Fruit fly (Drosophila melanogaster) whole organism, embryonic: ENCODE measurements around the gene CG34028.

Experiments
- ATbp ChIP-seq: fragments of 200-800 bp; sonication (Bioruptor generic); optimal IDR thresholded peaks from 2 replicates; lab custom pipeline; 2017; ENCODE audit warnings: missing biosample characterization, mild to moderate bottlenecking, missing genetic modification characterization, missing genetic modification reagents
- Abd-B ChIP-seq: fragments of 200-800 bp; sonication (Bioruptor generic); optimal IDR thresholded peaks from 2 replicates; lab custom pipeline; 2018; ENCODE audit warnings: missing biosample characterization, mild to moderate bottlenecking, missing genetic modification characterization, moderate library complexity
- Aef1 ChIP-seq: fragments of 200-800 bp; sonication (Bioruptor generic); IDR thresholded peaks from 3 replicates; pipeline ENCODE4 v1.3.6; 2022; ENCODE audit warnings: missing biosample characterization, missing genetic modification characterization
- CG13775 ChIP-seq: fragments of 200-800 bp; sonication (Bioruptor generic); optimal IDR thresholded peaks from 3 replicates; lab custom pipeline; 2017; ENCODE audit warnings: missing biosample characterization, mild to moderate bottlenecking, missing genetic modification characterization
- CG16815 ChIP-seq: fragments of 200-800 bp; sonication (Bioruptor generic); optimal IDR thresholded peaks from 3 replicates; lab custom pipeline; 2017; ENCODE audit warnings: missing biosample characterization, mild to moderate bottlenecking, missing genetic modification characterization
- CG1832 ChIP-seq: fragments of 200-800 bp; sonication (Bioruptor generic); optimal IDR thresholded peaks from 2 replicates; lab custom pipeline; 2017; ENCODE audit warnings: missing biosample characterization, mild to moderate bottlenecking, missing genetic modification characterization, inconsistent platforms
- CG18599 ChIP-seq: fragments of 200-800 bp; sonication (Bioruptor generic); optimal IDR thresholded peaks from 3 replicates; lab custom pipeline; 2017; ENCODE audit warnings: missing biosample characterization, missing genetic modification characterization, mild to moderate bottlenecking, moderate library complexity, missing genetic modification reagents
- CG30020 ChIP-seq: fragments of 200-800 bp; optimal IDR thresholded peaks from 2 replicates; lab custom pipeline; 2019; ENCODE audit warnings: missing biosample characterization, mild to moderate bottlenecking, missing genetic modification characterization, moderate library complexity
- CG33557 ChIP-seq: fragments of 200-800 bp; sonication (Bioruptor generic); optimal IDR thresholded peaks from 2 replicates; lab custom pipeline; 2019; ENCODE audit warnings: missing biosample characterization, mild to moderate bottlenecking, missing genetic modification characterization, moderate library complexity
- CG4360 ChIP-seq: fragments of 200-800 bp; sonication (Bioruptor generic); IDR thresholded peaks from 2 replicates; pipeline ENCODE4 v1.3.6; 2022; ENCODE audit warnings: missing biosample characterization, missing genetic modification characterization
- CG7271 ChIP-seq: fragments of 200-800 bp; sonication (Bioruptor generic); optimal IDR thresholded peaks from 2 replicates; lab custom pipeline; 2018; ENCODE audit warnings: missing biosample characterization, mild to moderate bottlenecking, missing genetic modification characterization, moderate library complexity
- CG8924 ChIP-seq: fragments of 200-800 bp; optimal IDR thresholded peaks from 3 replicates; lab custom pipeline; 2019; ENCODE audit warnings: missing biosample characterization, mild to moderate bottlenecking, missing genetic modification characterization, moderate library complexity
- Dbx ChIP-seq: fragments of 200-800 bp; sonication (Bioruptor generic); IDR thresholded peaks from 3 replicates; pipeline ENCODE4 v1.3.6; 2022; ENCODE audit warnings: missing biosample characterization, missing genetic modification characterization
- Drgx ChIP-seq: fragments of 200-800 bp; sonication (Bioruptor generic); IDR thresholded peaks from 2 replicates; pipeline ENCODE4 v1.3.6; 2022; ENCODE audit warnings: missing biosample characterization, missing genetic modification characterization
- H15 ChIP-seq: fragments of 200-800 bp; sonication (Bioruptor generic); IDR thresholded peaks from 3 replicates; pipeline ENCODE4 v1.3.6; 2022; ENCODE audit warnings: missing biosample characterization, missing genetic modification characterization
- HLH3B ChIP-seq: fragments of 200-800 bp; sonication (Bioruptor generic); IDR thresholded peaks from 2 replicates; pipeline ENCODE4 v1.3.6; 2022; ENCODE audit warnings: missing biosample characterization, missing genetic modification characterization
- HLH54F ChIP-seq: fragments of 200-800 bp; sonication (Bioruptor generic); optimal IDR thresholded peaks from 3 replicates; lab custom pipeline; 2016; ENCODE audit warnings: missing biosample characterization, missing genetic modification characterization
- Hr78 ChIP-seq, 2 experiments: fragments of 200-800 bp in 1 of 2; fragments of >200 bp in 1 of 2; sonication (Bioruptor generic) in 1 of 2; optimal IDR thresholded peaks; 2 replicates each; lab custom pipeline; 2017 to 2019; ENCODE audit warnings: missing biosample characterization in 2 of 2, missing genetic modification characterization in 2 of 2, mild to moderate bottlenecking in 1 of 2, moderate library complexity in 1 of 2
- Med ChIP-seq: fragments of 200-800 bp; sonication (Bioruptor generic); peaks from one replicate; lab custom pipeline; 2016; ENCODE audit warnings: missing biosample characterization, missing genetic modification characterization, mild to moderate bottlenecking, inconsistent platforms, moderate library complexity
- abd-A ChIP-seq: fragments of 200-800 bp; sonication (Bioruptor generic); optimal IDR thresholded peaks from 3 replicates; lab custom pipeline; 2019; ENCODE audit warnings: missing biosample characterization, mild to moderate bottlenecking, missing genetic modification characterization, moderate library complexity
- bsh ChIP-seq, 2 experiments: fragments of 200-800 bp; sonication (Bioruptor generic); optimal IDR thresholded peaks; 2 replicates each; lab custom pipeline; 2017 to 2018; ENCODE audit warnings: mild to moderate bottlenecking in 2 of 2, missing biosample characterization in 2 of 2, missing genetic modification characterization in 2 of 2, moderate library complexity in 1 of 2
- cad ChIP-seq: fragments of >200 bp; optimal IDR thresholded peaks from 2 replicates; lab custom pipeline; 2017; ENCODE audit warnings: missing biosample characterization, missing genetic modification characterization
- cg ChIP-seq: fragments of 200-800 bp; sonication (Bioruptor generic); optimal IDR thresholded peaks from 3 replicates; lab custom pipeline; 2019; ENCODE audit warnings: missing biosample characterization, mild to moderate bottlenecking, missing genetic modification characterization, moderate library complexity
- chinmo ChIP-seq: fragments of 200-800 bp; sonication (Bioruptor generic); IDR thresholded peaks from 4 replicates; pipeline ENCODE4 v1.3.6; 2022; ENCODE audit warnings: missing biosample characterization, missing genetic modification characterization; ENCODE audit not compliant: partially characterized antibody
- crol ChIP-seq: fragments of 200-800 bp; sonication (Bioruptor generic); IDR thresholded peaks from 2 replicates; pipeline ENCODE4 v1.3.6; 2022; ENCODE audit warnings: missing biosample characterization, missing genetic modification characterization
- da ChIP-seq: fragments of 200-800 bp; sonication (Bioruptor generic); optimal IDR thresholded peaks from 2 replicates; lab custom pipeline; 2016; ENCODE audit warnings: missing biosample characterization, missing genetic modification characterization
- dati ChIP-seq: fragments of 200-800 bp; sonication (Bioruptor generic); IDR thresholded peaks from 2 replicates; pipeline ENCODE4 v1.3.6; 2022; ENCODE audit warnings: missing biosample characterization, missing genetic modification characterization
- ems ChIP-seq: fragments of 200-800 bp; sonication (Bioruptor generic); optimal IDR thresholded peaks from 3 replicates; lab custom pipeline; 2016; ENCODE audit warnings: missing biosample characterization, missing genetic modification characterization
- insv ChIP-seq, 2 experiments: fragments of 200-800 bp; sonication (Bioruptor generic); optimal IDR thresholded peaks; 3 replicates each; lab custom pipeline; 2016 to 2018; ENCODE audit warnings: missing biosample characterization in 2 of 2, missing genetic modification characterization in 2 of 2
- kni ChIP-seq: fragments of 200-800 bp; sonication (Bioruptor generic); optimal IDR thresholded peaks from 3 replicates; lab custom pipeline; 2017; ENCODE audit warnings: mild to moderate bottlenecking, missing biosample characterization, missing genetic modification reagents, missing genetic modification characterization
- maf-S ChIP-seq: fragments of 200-800 bp; sonication (Bioruptor generic); optimal IDR thresholded peaks from 2 replicates; lab custom pipeline; 2016; ENCODE audit warnings: missing biosample characterization, missing genetic modification characterization
- nom ChIP-seq: fragments of 200-800 bp; sonication (Bioruptor generic); optimal IDR thresholded peaks from 2 replicates; lab custom pipeline; 2017; ENCODE audit warnings: missing biosample characterization, missing genetic modification characterization, mild to moderate bottlenecking, moderate library complexity, missing genetic modification reagents
- pros ChIP-seq: fragments of 200-800 bp; sonication (Bioruptor generic); optimal IDR thresholded peaks from 3 replicates; lab custom pipeline; 2019; ENCODE audit warnings: missing biosample characterization, mild to moderate bottlenecking, missing genetic modification characterization, moderate library complexity
- psq ChIP-seq: fragments of 200-800 bp; sonication (Bioruptor generic); optimal IDR thresholded peaks from 2 replicates; lab custom pipeline; 2017; ENCODE audit warnings: missing biosample characterization, missing genetic modification characterization
- sqz ChIP-seq: fragments of 200-800 bp; sonication (Bioruptor generic); optimal IDR thresholded peaks from 3 replicates; lab custom pipeline; 2018; ENCODE audit warnings: missing biosample characterization, mild to moderate bottlenecking, missing genetic modification characterization
- tll ChIP-seq, 2 experiments: fragments of 200-800 bp in 1 of 2; fragments of >200 bp in 1 of 2; sonication (Bioruptor generic) in 1 of 2; optimal IDR thresholded peaks; 2 replicates each; lab custom pipeline; 2017 to 2019; ENCODE audit warnings: missing biosample characterization in 2 of 2, missing genetic modification characterization in 2 of 2, mild to moderate bottlenecking in 1 of 2, moderate library complexity in 1 of 2
- unpg ChIP-seq: fragments of 200-800 bp; sonication (Bioruptor generic); optimal IDR thresholded peaks from 3 replicates; lab custom pipeline; 2018; ENCODE audit warnings: missing biosample characterization, mild to moderate bottlenecking, missing genetic modification characterization, moderate library complexity
- vvl ChIP-seq: fragments of 200-800 bp; sonication (Bioruptor generic); IDR thresholded peaks from 2 replicates; pipeline ENCODE4 v1.3.6; 2022; ENCODE audit warnings: missing biosample characterization, missing genetic modification characterization
- zen ChIP-seq: fragments of 200-800 bp; sonication (Bioruptor generic); optimal IDR thresholded peaks from 3 replicates; lab custom pipeline; 2018; ENCODE audit warnings: missing biosample characterization, mild to moderate bottlenecking, missing genetic modification characterization, moderate library complexity

The CG34028 gene

dm6 chrX:9466579-9466995 lies 44.7 kb upstream of the CG34028 start:
- TF ChIP-seq da (GFP tag; lab: Kevin White, UChicago) (no peak), CG8924 (tag; lab: Kevin White, UChicago) (peak; percentile 53), ATbp (peak; percentile 3), cg (GFP tag; lab: Kevin White, UChicago) (peak; percentile 14), dati (GFP tag; lab: Robert Waterston, UW) (no peak), CG4360 (peak; percentile 94), abd-A (peak; percentile 46), zen (tag; lab: Kevin White, UChicago) (peak; percentile 9), Med (GFP tag; lab: Kevin White, UChicago) (peak; percentile 62), sqz (GFP tag; lab: Kevin White, UChicago) (no peak), kni (GFP tag; lab: Kevin White, UChicago) (peak; percentile 52), cad (GFP tag; lab: Kevin White, UChicago) (peak; percentile 52), CG33557 (peak; percentile 25), CG7271 (tag; lab: Kevin White, UChicago) (no peak), CG18599 (GFP tag; lab: Kevin White, UChicago) (no peak), psq (GFP tag; lab: Kevin White, UChicago) (peak; percentile 35), Hr78 (GFP tag; optimal IDR thresholded peaks at IDR 0.05; lab: Kevin White, UChicago) (peak in 1 of 2 experiments; percentile 49), Aef1 (peak; percentile 54; the same call in 2 of the 3 replicates), HLH3B (GFP tag; lab: Robert Waterston, UW) (no peak), unpg (GFP tag; lab: Kevin White, UChicago) (no peak), bsh (GFP tag; optimal IDR thresholded peaks at IDR 0.05; lab: Kevin White, UChicago) (peak in 1 of 2 experiments; percentile 11), chinmo (GFP tag; lab: Robert Waterston, UW) (0 out of 4 replicates have a peak, but pooled peaks have one; percentile 55), HLH54F (GFP tag; lab: Kevin White, UChicago) (no peak), maf-S (no peak), tll (GFP tag; optimal IDR thresholded peaks at IDR 0.05; lab: Kevin White, UChicago) (peak in 1 of 2 experiments; percentile 60), CG1832 (GFP tag; lab: Kevin White, UChicago) (peak; percentile 67), vvl (GFP tag; lab: Robert Waterston, UW) (peak; percentile 32; the same call in 1 of the 2 replicates), crol (GFP tag; lab: Robert Waterston, UW) (peak; percentile 54), Abd-B (peak; percentile 29), nom (GFP tag; lab: Kevin White, UChicago) (peak; percentile 67), Dbx (GFP tag; lab: Robert Waterston, UW) (no peak)
- TF ChIP-seq, all 482 proteins: peak for 21

- TF ChIP-seq ems (GFP tag; lab: Kevin White, UChicago), result no peak
- TF ChIP-seq Drgx (GFP tag; lab: Robert Waterston, UW), result peak; percentile 23; the same call in 1 of the 2 replicates
- no peak for TF ChIP-seq CG13775 (GFP tag; lab: Kevin White, UChicago)
- TF ChIP-seq H15, result no peak
- TF ChIP-seq insv (GFP tag; optimal IDR thresholded peaks at IDR 0.05; lab: Kevin White, UChicago), result no peak
- no peak for TF ChIP-seq CG16815 (GFP tag; lab: Kevin White, UChicago)
- no peak for TF ChIP-seq pros (GFP tag; lab: Kevin White, UChicago)
- TF ChIP-seq CG30020 (tag; lab: Kevin White, UChicago), result no peak
Measured at dm6 chrX:9467066-9467465, 44.3 kb upstream of the CG34028 start.
